Worm (Caenorhabditis elegans) whole organism, late embryonic: Measurements from ENCODE around the gene T04B2.3.

ENCODE experiments used
- F13H6.1 ChIP-seq: sonication (generic microtip); optimal IDR thresholded peaks from 2 replicates; lab custom pipeline; 2016; ENCODE audit warnings: missing genetic modification characterization, missing compliant biosample characterization
- rnt-1 ChIP-seq: sonication (generic microtip); optimal IDR thresholded peaks from 2 replicates; lab custom pipeline; 2016; ENCODE audit warnings: missing genetic modification characterization, missing compliant biosample characterization

ce11 chrIV:10036966-10037365 lies 10.2 kb upstream of the T04B2.3 start, which contains the start of gene F44D12.10:
- TF ChIP-seq F13H6.1 (tag; lab: Kevin White, UChicago) (no peak), rnt-1 (no peak)
